Worm (Caenorhabditis elegans) whole organism, L3 larva: Measurements from ENCODE around the gene C14A4.6.

Experiments used
- nhr-28 ChIP-seq: fragments of 150-350 bp; optimal IDR thresholded peaks from 2 replicates; lab custom pipeline; 2014; ENCODE audit warnings: missing biosample characterization, missing genetic modification characterization
- unc-39 ChIP-seq: sonication (generic microtip); optimal IDR thresholded peaks from 4 replicates; lab custom pipeline; 2017; ENCODE audit warnings: missing biosample characterization, missing genetic modification characterization

ce11 chrII:10544374-10544908 is 50.1 kb downstream of the C14A4.6 start:
- TF ChIP-seq nhr-28 (no peak), unc-39 (tag; lab: Kevin White, UChicago) (no peak)
